Fruit fly (Drosophila melanogaster): Measurements from ENCODE around the gene CG43115.

The CG43115 gene

DNA sequence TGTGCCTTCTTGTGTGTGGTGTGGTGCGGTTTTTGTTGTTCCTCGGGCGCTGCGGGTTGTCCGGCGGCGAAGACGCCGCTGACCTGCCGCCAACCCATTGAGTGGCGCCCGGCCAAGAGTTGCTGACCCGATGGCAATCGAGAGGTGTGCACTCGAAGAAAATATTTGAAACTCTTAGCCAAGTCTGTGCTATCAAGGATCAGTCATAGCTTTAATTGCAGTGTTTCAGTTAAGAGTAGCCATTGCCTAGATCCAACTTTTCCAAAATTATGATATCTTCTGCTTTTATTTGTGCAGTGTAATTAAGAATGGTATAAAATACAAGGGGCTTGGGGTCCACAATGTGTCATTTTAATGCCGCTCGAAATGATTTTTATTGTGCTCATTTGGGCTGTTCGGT is 41.6 kb downstream of the CG43115 start (continued):
- TF ChIP-seq CG11695 (GFP tag; IDR thresholded peaks at IDR 0.05) (no peak), ssp (GFP tag; IDR thresholded peaks at IDR 0.05) (no peak), CG8478 (optimal IDR thresholded peaks at IDR 0.05) (no peak), Rx (GFP tag; IDR thresholded peaks at IDR 0.05) (peak; percentile 40), gsb-n (tag; optimal IDR thresholded peaks at IDR 0.05) (peak; percentile 31), Aef1 (GFP tag; IDR thresholded peaks at IDR 0.05) (no peak), ems (GFP tag; optimal IDR thresholded peaks at IDR 0.05) (peak; percentile 10), zfh1 (GFP tag; IDR thresholded peaks at IDR 0.05) (peak; percentile 80), Nf-YB (GFP tag; optimal IDR thresholded peaks at IDR 0.05) (no peak), Dip2 (GFP tag; IDR thresholded peaks at IDR 0.05) (no peak), Dll (GFP tag; IDR thresholded peaks at IDR 0.05; ENCODE audit: partially characterized antibody) (no peak), CG14965 (GFP tag; optimal IDR thresholded peaks at IDR 0.05; ENCODE audit: borderline replicate concordance) (no peak), crol (GFP tag; IDR thresholded peaks at IDR 0.05) (no peak; the same call in 1 of the 2 replicates), CG8924 (tag; optimal IDR thresholded peaks at IDR 0.05) (peak; percentile 53), caup (GFP tag; optimal IDR thresholded peaks at IDR 0.05; ENCODE audit: severe bottlenecking) (no peak), fd96Cb (tag; optimal IDR thresholded peaks at IDR 0.05) (peak; percentile 50), NFAT (GFP tag; IDR thresholded peaks at IDR 0.05) (no peak), sc (optimal IDR thresholded peaks at IDR 0.05) (no peak), sc (GFP tag; optimal IDR thresholded peaks at IDR 0.05) (peak; percentile 47), Sox102F (GFP tag; optimal IDR thresholded peaks at IDR 0.05) (peak; percentile 43), CG9817 (tag; optimal IDR thresholded peaks at IDR 0.05) (no peak), CG10366 (GFP tag; IDR thresholded peaks at IDR 0.05) (no peak), CG18262 (tag; optimal IDR thresholded peaks at IDR 0.05) (peak; percentile 75), CG7839 (tag; optimal IDR thresholded peaks at IDR 0.05) (peak; percentile 62), maf-S (GFP tag; optimal IDR thresholded peaks at IDR 0.05) (peak; percentile 29), gce (GFP tag; IDR thresholded peaks at IDR 0.05) (no peak), tin (GFP tag; optimal IDR thresholded peaks at IDR 0.05) (peak; percentile 53), Atf3 (GFP tag; optimal IDR thresholded peaks at IDR 0.05) (peak; percentile 41), CG10267 (tag; optimal IDR thresholded peaks at IDR 0.05) (peak; percentile 48), gt (GFP tag; IDR thresholded peaks at IDR 0.05) (no peak), gsb (GFP tag; IDR thresholded peaks at IDR 0.05) (no peak), gcm (GFP tag; optimal IDR thresholded peaks at IDR 0.05) (peak; percentile 43), CG13775 (GFP tag; optimal IDR thresholded peaks at IDR 0.05) (peak; percentile 26), zen (tag; optimal IDR thresholded peaks at IDR 0.05) (no peak), Med (GFP tag) (peak; percentile 91), CG4730 (GFP tag; IDR thresholded peaks at IDR 0.05) (no peak), CG10979 (tag; optimal IDR thresholded peaks at IDR 0.05) (peak; percentile 73), dimm (GFP tag; IDR thresholded peaks at IDR 0.05) (no peak), CG6272 (GFP tag; IDR thresholded peaks at IDR 0.05) (no peak), grau (tag; optimal IDR thresholded peaks at IDR 0.05) (peak; percentile 50), CG5245 (GFP tag; optimal IDR thresholded peaks at IDR 0.05) (peak; percentile 21), CG8089 (GFP tag; optimal IDR thresholded peaks at IDR 0.05) (peak; percentile 52), Asciz (GFP tag; optimal IDR thresholded peaks at IDR 0.05) (peak; percentile 2), CG16813 (GFP tag; IDR thresholded peaks at IDR 0.05; ENCODE audit: partially characterized antibody) (no peak), CG32767 (GFP tag; IDR thresholded peaks at IDR 0.05) (peak; percentile 42; the same call in 1 of the 2 replicates), CG12659 (GFP tag; optimal IDR thresholded peaks at IDR 0.05) (peak; percentile 5), sim (GFP tag; IDR thresholded peaks at IDR 0.05) (0 out of 2 replicates have a peak, but pooled peaks have one; percentile 55), pita (GFP tag; optimal IDR thresholded peaks at IDR 0.05) (no peak), lola (GFP tag; optimal IDR thresholded peaks at IDR 0.05) (peak in 1 of 3 experiments; percentile 79), slbo (GFP tag; IDR thresholded peaks at IDR 0.05) (no peak), CG11093 (GFP tag; IDR thresholded peaks at IDR 0.05) (no peak), br (optimal IDR thresholded peaks at IDR 0.05) (no peak)

All from whole organism, embryonic.